Comparison of ENCODE assay signal across 1 fruit fly cellular context in the genomic region with DNA sequence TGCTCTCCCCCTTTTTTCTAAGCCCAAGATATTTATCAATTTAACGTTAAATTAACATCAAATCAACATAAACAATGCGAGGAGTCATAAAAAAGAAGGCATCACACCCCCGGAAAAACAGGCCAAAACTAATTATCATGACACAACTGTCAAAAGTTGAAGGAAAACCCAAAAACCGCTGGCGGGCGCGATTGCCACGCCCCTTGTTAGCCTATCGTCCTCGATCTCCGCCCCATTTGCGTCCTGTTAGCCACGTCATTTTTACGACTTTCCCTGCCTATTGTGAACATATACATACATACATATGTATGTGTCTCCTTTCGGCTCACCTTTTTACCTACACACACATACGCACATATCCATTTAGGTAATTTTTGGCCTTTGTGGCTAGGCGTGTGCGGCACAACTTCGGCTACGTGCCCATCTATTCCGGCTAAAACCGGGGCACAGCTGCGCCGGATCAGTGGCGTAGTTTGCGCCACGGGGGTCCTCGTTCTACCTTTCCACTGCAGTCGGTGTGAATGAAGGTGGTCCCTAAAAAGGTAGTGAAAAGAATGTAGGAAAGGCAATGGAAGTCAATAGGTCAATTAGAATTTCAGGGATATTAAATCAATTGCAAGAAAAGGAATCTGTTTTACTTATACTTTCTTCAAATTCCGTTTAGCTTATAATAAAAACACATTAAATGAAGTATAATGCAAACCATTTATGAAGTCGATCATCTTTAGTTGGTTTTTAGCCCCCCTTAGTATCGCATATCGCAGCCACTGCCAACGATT.
TF ChIP-seq lines count a peak whose summit lies in the region.

No protein-coding gene starts in this region.

TF ChIP-seq in whole organism, embryonic, 481 proteins besides CTCF, POLR2A, EP300 and RAD21 (continued from another document):
- TF ChIP-seq CG4820 (GFP tag; optimal IDR thresholded peaks at IDR 0.05; lab: Kevin White, UChicago) = peak; percentile 9
- no peak for TF ChIP-seq CG14860 (GFP tag; IDR thresholded peaks at IDR 0.05; lab: Robert Waterston, UW; ENCODE audit: partially characterized antibody)
- TF ChIP-seq ac (GFP tag; optimal IDR thresholded peaks at IDR 0.05; lab: Kevin White, UChicago) = peak; percentile 76
- no peak for TF ChIP-seq Bgb (GFP tag; IDR thresholded peaks at IDR 0.05; lab: Robert Waterston, UW; ENCODE audit: partially characterized antibody)
- TF ChIP-seq Ada2b (GFP tag; IDR thresholded peaks at IDR 0.05; lab: Robert Waterston, UW) = 0 out of 2 replicates have a peak, but pooled peaks have one; percentile 16
- TF ChIP-seq CG10462 (GFP tag; optimal IDR thresholded peaks at IDR 0.05; lab: Kevin White, UChicago) = no peak
- TF ChIP-seq CG3163 (GFP tag; optimal IDR thresholded peaks at IDR 0.05; lab: Kevin White, UChicago) = no peak
- TF ChIP-seq Tbp (GFP tag; optimal IDR thresholded peaks at IDR 0.05; lab: Kevin White, UChicago) = no peak
- no peak for TF ChIP-seq MTF-1 (GFP tag; optimal IDR thresholded peaks at IDR 0.05; lab: Kevin White, UChicago; ENCODE audit: borderline replicate concordance)
- TF ChIP-seq CG30020 (tag; optimal IDR thresholded peaks at IDR 0.05; lab: Kevin White, UChicago) = no peak
- no peak for TF ChIP-seq CG14667 (GFP tag; IDR thresholded peaks at IDR 0.05; lab: Robert Waterston, UW)
- peak; percentile 43 for TF ChIP-seq CG9609 (GFP tag; optimal IDR thresholded peaks at IDR 0.05; lab: Kevin White, UChicago)
- no peak for TF ChIP-seq Jarid2 (GFP tag; optimal IDR thresholded peaks at IDR 0.05; lab: Kevin White, UChicago)
- TF ChIP-seq bigmax (GFP tag; optimal IDR thresholded peaks at IDR 0.05; lab: Kevin White, UChicago) = no peak
- peak; percentile 9 for TF ChIP-seq CG6813 (GFP tag; optimal IDR thresholded peaks at IDR 0.05; lab: Kevin White, UChicago)
- peak; percentile 45 for TF ChIP-seq gsb-n (tag; optimal IDR thresholded peaks at IDR 0.05; lab: Kevin White, UChicago)
- no peak for TF ChIP-seq caup (GFP tag; optimal IDR thresholded peaks at IDR 0.05; lab: Kevin White, UChicago; ENCODE audit: severe bottlenecking)
- no peak for TF ChIP-seq hth (optimal IDR thresholded peaks at IDR 0.05; lab: Kevin White, UChicago)
- no peak for TF ChIP-seq Aef1 (GFP tag; IDR thresholded peaks at IDR 0.05; lab: Robert Waterston, UW)
- TF ChIP-seq Abd-B (GFP tag; optimal IDR thresholded peaks at IDR 0.05; lab: Kevin White, UChicago) = peak; percentile 40
- TF ChIP-seq CG5180 (GFP tag; optimal IDR thresholded peaks at IDR 0.05; lab: Kevin White, UChicago) = no peak
- peak; percentile 34 for TF ChIP-seq slp2 (GFP tag; optimal IDR thresholded peaks at IDR 0.05; lab: Kevin White, UChicago)
- no peak for TF ChIP-seq CG10565 (GFP tag; optimal IDR thresholded peaks at IDR 0.05; lab: Kevin White, UChicago)
- no peak for TF ChIP-seq CG12942 (GFP tag; optimal IDR thresholded peaks at IDR 0.05; lab: Kevin White, UChicago)
- peak; percentile 44; the same call in 1 of the 2 replicates for TF ChIP-seq CG4404 (GFP tag; IDR thresholded peaks at IDR 0.05; lab: Robert Waterston, UW)
- TF ChIP-seq Ets97D (GFP tag; optimal IDR thresholded peaks at IDR 0.05; lab: Kevin White, UChicago) = no peak
- 0 out of 2 replicates have a peak, but pooled peaks have one; percentile 10 for TF ChIP-seq klu (GFP tag; IDR thresholded peaks at IDR 0.05; lab: Robert Waterston, UW)
- TF ChIP-seq ase (GFP tag; IDR thresholded peaks at IDR 0.05; lab: Robert Waterston, UW) = no peak
- TF ChIP-seq Dbx (GFP tag; IDR thresholded peaks at IDR 0.05; lab: Robert Waterston, UW) = no peak
- TF ChIP-seq CG32767 (GFP tag; IDR thresholded peaks at IDR 0.05; lab: Robert Waterston, UW) = no peak
- no peak for TF ChIP-seq CG4360 (GFP tag; IDR thresholded peaks at IDR 0.05; lab: Robert Waterston, UW)
- TF ChIP-seq sc (optimal IDR thresholded peaks at IDR 0.05; lab: Kevin White, UChicago) = no peak
- peak; percentile 50 for TF ChIP-seq sc (GFP tag; optimal IDR thresholded peaks at IDR 0.05; lab: Kevin White, UChicago)
- TF ChIP-seq CG17186 (GFP tag; optimal IDR thresholded peaks at IDR 0.05; lab: Kevin White, UChicago) = peak; percentile 11
- peak; percentile 46 for TF ChIP-seq row (GFP tag; IDR thresholded peaks at IDR 0.05; lab: Robert Waterston, UW)
- no peak for TF ChIP-seq sr (GFP tag; IDR thresholded peaks at IDR 0.05; lab: Robert Waterston, UW)
- TF ChIP-seq CG17829 (tag; optimal IDR thresholded peaks at IDR 0.05; lab: Kevin White, UChicago) = peak; percentile 35
- no peak for TF ChIP-seq CG8944 (GFP tag; optimal IDR thresholded peaks at IDR 0.05; lab: Kevin White, UChicago)
- peak; percentile 41 for TF ChIP-seq az2 (GFP tag; optimal IDR thresholded peaks at IDR 0.05; lab: Kevin White, UChicago)
- TF ChIP-seq disco-r (GFP tag; optimal IDR thresholded peaks at IDR 0.05; lab: Kevin White, UChicago) = peak; percentile 27
- peak; percentile 40 for TF ChIP-seq pb (GFP tag; optimal IDR thresholded peaks at IDR 0.05; lab: Kevin White, UChicago)
- no peak for TF ChIP-seq oc (tag; optimal IDR thresholded peaks at IDR 0.05; lab: Kevin White, UChicago)
- no peak for TF ChIP-seq sens-2 (GFP tag; IDR thresholded peaks at IDR 0.05; lab: Robert Waterston, UW)
- peak; percentile 50 for TF ChIP-seq Xbp1 (GFP tag; optimal IDR thresholded peaks at IDR 0.05; lab: Kevin White, UChicago)
- TF ChIP-seq CG1832 (GFP tag; optimal IDR thresholded peaks at IDR 0.05; lab: Kevin White, UChicago) = no peak
- TF ChIP-seq CG6272 (GFP tag; IDR thresholded peaks at IDR 0.05; lab: Robert Waterston, UW) = 0 out of 2 replicates have a peak, but pooled peaks have one; percentile 14
- peak; percentile 15; the same call in 1 of the 3 replicates for TF ChIP-seq tgo (GFP tag; IDR thresholded peaks at IDR 0.05; lab: Robert Waterston, UW)
